Worm (Caenorhabditis elegans) whole organism, L2 larva: ENCODE data around the gene F25B3.4.

Experiments
- C34F6.9 ChIP-seq: fragments of 150-350 bp; optimal IDR thresholded peaks from 2 replicates; lab custom pipeline; 2014; ENCODE audit warnings: missing biosample characterization, missing genetic modification characterization
- F13H6.1 ChIP-seq: sonication (generic microtip); optimal IDR thresholded peaks from 2 replicates; lab custom pipeline; 2016; ENCODE audit warnings: missing genetic modification characterization, missing compliant biosample characterization
- R02D3.7 ChIP-seq: fragments of 150-350 bp; optimal IDR thresholded peaks from 2 replicates; lab custom pipeline; 2014; ENCODE audit warnings: missing biosample characterization, missing genetic modification characterization
- Y55F3AM.14 ChIP-seq: fragments of 200-800 bp; sonication (Bioruptor generic); optimal IDR thresholded peaks from 2 replicates; lab custom pipeline; 2018; ENCODE audit warnings: mild to moderate bottlenecking, missing genetic modification characterization, missing compliant biosample characterization
- ZK546.5 ChIP-seq: sonication (generic microtip); optimal IDR thresholded peaks from 2 replicates; lab custom pipeline; 2017; ENCODE audit warnings: missing biosample characterization, missing genetic modification characterization
- alr-1 ChIP-seq: fragments of 150-350 bp; optimal IDR thresholded peaks from 2 replicates; lab custom pipeline; 2014; ENCODE audit warnings: missing biosample characterization, missing genetic modification characterization
- aly-2 ChIP-seq: fragments of 150-350 bp; optimal IDR thresholded peaks from 2 replicates; lab custom pipeline; 2014; ENCODE audit warnings: missing biosample characterization, missing genetic modification characterization
- ama-1 ChIP-seq: fragments of 150-350 bp; optimal IDR thresholded peaks from 2 replicates; lab custom pipeline; 2018; ENCODE audit warnings: inconsistent platforms
- blmp-1 ChIP-seq: sonication (generic microtip); optimal IDR thresholded peaks from 2 replicates; lab custom pipeline; 2017; ENCODE audit warnings: missing genetic modification characterization, mild to moderate bottlenecking, missing compliant biosample characterization, antibody characterized with exemption, moderate library complexity; ENCODE audit not compliant: insufficient read depth
- ceh-16 ChIP-seq: fragments of 150-350 bp; optimal IDR thresholded peaks from 2 replicates; lab custom pipeline; 2014; ENCODE audit warnings: missing biosample characterization, missing genetic modification characterization
- ceh-82 ChIP-seq: fragments of 150-350 bp; optimal IDR thresholded peaks from 2 replicates; lab custom pipeline; 2014; ENCODE audit warnings: missing biosample characterization, missing genetic modification characterization
- crh-2 ChIP-seq: sonication (generic microtip); optimal IDR thresholded peaks from 2 replicates; lab custom pipeline; 2017; ENCODE audit warnings: missing biosample characterization, missing genetic modification characterization
- dmd-4 ChIP-seq: sonication (generic microtip); optimal IDR thresholded peaks from 2 replicates; lab custom pipeline; 2017; ENCODE audit warnings: missing biosample characterization, missing genetic modification characterization
- egl-27 ChIP-seq: sonication (generic microtip); optimal IDR thresholded peaks from 3 replicates; lab custom pipeline; 2017; ENCODE audit warnings: missing biosample characterization, missing genetic modification reagents, missing genetic modification characterization
- elt-1 ChIP-seq: fragments of 150-350 bp; optimal IDR thresholded peaks from 2 replicates; lab custom pipeline; 2014; ENCODE audit warnings: missing biosample characterization, missing genetic modification characterization
- elt-3 ChIP-seq: sonication (generic microtip); optimal IDR thresholded peaks from 2 replicates; lab custom pipeline; 2017; ENCODE audit warnings: missing biosample characterization, missing genetic modification characterization
- fos-1 ChIP-seq: fragments of 150-350 bp; optimal IDR thresholded peaks from 2 replicates; lab custom pipeline; 2014; ENCODE audit warnings: missing biosample characterization, missing genetic modification characterization
- gmeb-1 ChIP-seq: fragments of 150-350 bp; optimal IDR thresholded peaks from 2 replicates; lab custom pipeline; 2014; ENCODE audit warnings: missing biosample characterization, missing genetic modification characterization
- lin-11 ChIP-seq: fragments of 150-350 bp; sonication (generic microtip); optimal IDR thresholded peaks from 2 replicates; lab custom pipeline; 2014; ENCODE audit warnings: missing biosample characterization, missing genetic modification characterization, inconsistent platforms, mixed read lengths
- lin-13 ChIP-seq: fragments of 150-350 bp; optimal IDR thresholded peaks from 2 replicates; lab custom pipeline; 2014; ENCODE audit warnings: missing biosample characterization, missing genetic modification reagents, missing genetic modification characterization
- lin-39 ChIP-seq: fragments of 150-350 bp; optimal IDR thresholded peaks from 2 replicates; lab custom pipeline; 2014; ENCODE audit warnings: missing biosample characterization, missing genetic modification reagents, missing genetic modification characterization
- lsy-2 ChIP-seq, 2 experiments: fragments of 150-350 bp in 1 of 2; sonication (generic microtip) in 1 of 2; optimal IDR thresholded peaks; 2 replicates each; lab custom pipeline; 2014 to 2017; ENCODE audit warnings: missing biosample characterization in 2 of 2, missing genetic modification characterization in 2 of 2
- mab-5 ChIP-seq: fragments of 150-350 bp; optimal IDR thresholded peaks from 2 replicates; lab custom pipeline; 2014; ENCODE audit warnings: missing biosample characterization, missing genetic modification characterization
- mbf-1 ChIP-seq: sonication (generic microtip); optimal IDR thresholded peaks from 2 replicates; lab custom pipeline; 2017; ENCODE audit warnings: missing biosample characterization, missing genetic modification characterization
- mdl-1 ChIP-seq, 2 experiments: fragments of 150-350 bp in 1 of 2; sonication (generic microtip) in 1 of 2; optimal IDR thresholded peaks; 2 replicates each; lab custom pipeline; 2017; ENCODE audit warnings: missing biosample characterization in 2 of 2, missing genetic modification characterization in 2 of 2
- nhr-10 ChIP-seq: sonication (generic microtip); optimal IDR thresholded peaks from 2 replicates; lab custom pipeline; 2017; ENCODE audit warnings: missing biosample characterization, missing genetic modification characterization
- nhr-11 ChIP-seq: fragments of 150-350 bp; optimal IDR thresholded peaks from 2 replicates; lab custom pipeline; 2014; ENCODE audit warnings: missing biosample characterization, missing genetic modification characterization
- nhr-12 ChIP-seq: fragments of 150-350 bp; optimal IDR thresholded peaks from 2 replicates; lab custom pipeline; 2014; ENCODE audit warnings: missing biosample characterization, missing genetic modification characterization
- nhr-129 ChIP-seq: fragments of 150-350 bp; optimal IDR thresholded peaks from 2 replicates; lab custom pipeline; 2014; ENCODE audit warnings: missing biosample characterization, missing genetic modification characterization
- nhr-21 ChIP-seq: fragments of 150-350 bp; optimal IDR thresholded peaks from 2 replicates; lab custom pipeline; 2014; ENCODE audit warnings: missing biosample characterization, missing genetic modification characterization
- nhr-23 ChIP-seq: fragments of 150-350 bp; optimal IDR thresholded peaks from 2 replicates; lab custom pipeline; 2014; ENCODE audit warnings: missing biosample characterization, missing genetic modification reagents, missing genetic modification characterization
- nhr-237 ChIP-seq: fragments of 150-350 bp; optimal IDR thresholded peaks from 2 replicates; lab custom pipeline; 2014; ENCODE audit warnings: missing biosample characterization, missing genetic modification characterization
- nhr-25 ChIP-seq: fragments of 150-350 bp; sonication (generic microtip); optimal IDR thresholded peaks from 3 replicates; lab custom pipeline; 2014; ENCODE audit warnings: missing biosample characterization, missing genetic modification characterization
- nhr-6 ChIP-seq: fragments of 150-350 bp; optimal IDR thresholded peaks from 2 replicates; lab custom pipeline; 2014; ENCODE audit warnings: missing biosample characterization, missing genetic modification characterization
- nhr-77 ChIP-seq: fragments of 150-350 bp; optimal IDR thresholded peaks from 2 replicates; lab custom pipeline; 2014; ENCODE audit warnings: missing biosample characterization, missing genetic modification characterization
- peb-1 ChIP-seq: fragments of 150-350 bp; optimal IDR thresholded peaks from 2 replicates; lab custom pipeline; 2014; ENCODE audit warnings: missing biosample characterization, missing genetic modification characterization
- sem-4 ChIP-seq: fragments of 150-350 bp; optimal IDR thresholded peaks from 2 replicates; lab custom pipeline; 2014; ENCODE audit warnings: missing biosample characterization, missing genetic modification reagents, missing genetic modification characterization
- skn-1 ChIP-seq: sonication (generic microtip); optimal IDR thresholded peaks from 2 replicates; lab custom pipeline; 2017; ENCODE audit warnings: missing biosample characterization, missing genetic modification characterization
- sma-3 ChIP-seq: sonication (generic microtip); optimal IDR thresholded peaks from 2 replicates; lab custom pipeline; 2016; ENCODE audit warnings: missing genetic modification reagents, missing genetic modification characterization, missing compliant biosample characterization
- sma-9 ChIP-seq, 2 experiments: fragments of 150-350 bp in 1 of 2; sonication (generic microtip) in 1 of 2; optimal IDR thresholded peaks; 2 replicates each; lab custom pipeline; 2014 to 2016; ENCODE audit warnings: missing genetic modification characterization in 2 of 2, mild to moderate bottlenecking in 1 of 2, missing biosample characterization in 1 of 2, missing compliant biosample characterization in 1 of 2, missing genetic modification reagents in 1 of 2, moderate library complexity in 1 of 2
- snpc-4 ChIP-seq: fragments of 150-350 bp; optimal IDR thresholded peaks from 2 replicates; lab custom pipeline; 2014; ENCODE audit warnings: missing biosample characterization, missing genetic modification characterization
- unc-39 ChIP-seq: fragments of 150-350 bp; optimal IDR thresholded peaks from 2 replicates; lab custom pipeline; 2014; ENCODE audit warnings: missing biosample characterization, missing genetic modification characterization
- unc-55 ChIP-seq: fragments of 150-350 bp; sonication (generic microtip); optimal IDR thresholded peaks from 3 replicates; lab custom pipeline; 2014; ENCODE audit warnings: missing biosample characterization, missing genetic modification reagents, missing genetic modification characterization
- unc-62 ChIP-seq: fragments of 150-350 bp; optimal IDR thresholded peaks from 2 replicates; lab custom pipeline; 2014; ENCODE audit warnings: missing biosample characterization, missing genetic modification reagents, missing genetic modification characterization
- zag-1 ChIP-seq: fragments of 150-350 bp; optimal IDR thresholded peaks from 2 replicates; lab custom pipeline; 2014; ENCODE audit warnings: missing biosample characterization, missing genetic modification characterization
- ztf-1 ChIP-seq: fragments of 200-800 bp; sonication (Bioruptor generic); conservative IDR thresholded peaks from 2 replicates; pipeline ENCODE4 v1.3.6; 2022; ENCODE audit warnings: missing genetic modification characterization, missing compliant biosample characterization
- ztf-11 ChIP-seq: sonication (generic microtip); optimal IDR thresholded peaks from 2 replicates; lab custom pipeline; 2017; ENCODE audit warnings: missing biosample characterization, missing genetic modification characterization
- ztf-4 ChIP-seq: fragments of 150-350 bp; optimal IDR thresholded peaks from 2 replicates; lab custom pipeline; 2014; ENCODE audit warnings: missing biosample characterization, missing genetic modification characterization

F25B3.4 gene

DNA sequence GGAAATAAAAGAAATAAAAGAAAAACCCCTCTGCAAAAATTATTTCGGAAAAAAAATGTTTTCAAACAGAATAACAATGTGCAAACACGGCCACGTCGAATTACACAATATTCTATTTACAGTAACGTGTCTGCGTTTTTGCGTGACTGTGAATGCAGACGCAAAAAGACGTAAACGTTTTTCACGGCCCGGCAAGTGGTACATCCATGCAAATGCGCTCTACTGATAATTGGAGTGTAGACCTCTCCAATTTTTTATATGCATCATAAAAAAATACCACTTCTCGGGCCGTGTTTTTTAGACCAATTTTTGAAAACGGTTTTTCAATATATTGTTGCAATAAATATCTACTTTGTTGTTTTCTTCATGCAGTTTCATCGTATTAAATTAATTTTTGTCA is 19.1 kb downstream of the F25B3.4 start, which contains the start of gene nstp-10 (continued):
- no peak for TF ChIP-seq elt-1
- TF ChIP-seq nhr-21 (tag; lab: Kevin White, UChicago), result no peak
- no peak for TF ChIP-seq dmd-4 (tag; lab: Kevin White, UChicago)
- TF ChIP-seq lin-39 (tag; lab: Kevin White, UChicago), result no peak
- TF ChIP-seq, all 48 proteins: peak for 8

DNA sequence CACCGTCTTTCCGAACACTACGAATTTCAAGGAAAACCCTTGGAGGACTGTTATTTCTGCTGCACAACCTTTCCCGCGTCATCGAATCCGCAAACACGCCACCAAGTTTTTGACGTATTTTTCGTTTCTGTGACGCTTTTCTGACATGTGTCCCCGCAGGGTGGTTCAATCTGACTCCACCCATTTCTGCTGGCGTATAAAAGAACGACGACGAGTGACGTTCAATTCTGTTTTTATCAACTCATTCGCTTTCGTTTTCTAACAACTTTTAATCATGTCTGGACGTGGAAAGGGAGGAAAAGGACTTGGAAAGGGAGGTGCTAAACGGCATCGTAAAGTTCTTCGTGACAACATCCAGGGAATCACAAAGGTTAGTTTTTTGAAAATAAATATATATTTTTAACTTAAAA is 21.7 kb downstream of the F25B3.4 start, which contains the start of gene his-37:
TSS of gene his-37 (plus strand) at position 246 of the 410 bp plus-strand sequence.
- TF ChIP-seq mab-5 (tag; lab: Kevin White, UChicago) (peak; percentile 94), nhr-12 (tag; lab: Kevin White, UChicago) (peak; percentile 71), skn-1 (peak; percentile 91), elt-3 (tag; lab: Kevin White, UChicago) (no peak), ceh-82 (tag; lab: Kevin White, UChicago) (peak; percentile 88), sma-3 (peak; percentile 100), ama-1 (lab: Kevin White, UChicago) (peak; percentile 89), mdl-1 (tag; optimal IDR thresholded peaks at IDR 0.05; lab: Kevin White, UChicago) (peak; percentile 90 to 92), aly-2 (tag; lab: Kevin White, UChicago) (no peak), nhr-25 (tag; lab: Kevin White, UChicago) (peak; percentile 99), nhr-6 (tag; lab: Kevin White, UChicago) (peak; percentile 99), F13H6.1 (peak; percentile 98), nhr-11 (tag; lab: Kevin White, UChicago) (peak; percentile 67), nhr-21 (tag; lab: Kevin White, UChicago) (peak; percentile 99), nhr-129 (tag; lab: Kevin White, UChicago) (peak; percentile 99), gmeb-1 (peak; percentile 95), elt-1 (no peak), lsy-2 (tag; optimal IDR thresholded peaks at IDR 0.05; lab: Kevin White, UChicago) (peak; percentile 94 to 97), egl-27 (tag; lab: Kevin White, UChicago) (peak; percentile 96), ceh-16 (peak; percentile 93), C34F6.9 (tag; lab: Kevin White, UChicago) (peak; percentile 100), fos-1 (peak; percentile 100), peb-1 (tag; lab: Kevin White, UChicago) (no peak), alr-1 (no peak), sem-4 (tag; lab: Kevin White, UChicago) (peak; percentile 99), unc-55 (GFP tag; lab: Kevin White, UChicago) (peak; percentile 98), ZK546.5 (tag; lab: Kevin White, UChicago) (peak; percentile 80), zag-1 (tag; lab: Kevin White, UChicago) (peak; percentile 98), ztf-11 (tag; lab: Kevin White, UChicago) (peak; percentile 38), snpc-4 (tag; lab: Kevin White, UChicago) (peak; percentile 93), dmd-4 (tag; lab: Kevin White, UChicago) (peak; percentile 66), mbf-1 (no peak), lin-11 (peak; percentile 98), unc-62 (GFP tag; lab: Kevin White, UChicago) (peak; percentile 92), ztf-4 (tag; lab: Kevin White, UChicago) (peak; percentile 98), nhr-23 (tag; lab: Kevin White, UChicago) (no peak), R02D3.7 (peak; percentile 72), nhr-10 (tag; lab: Kevin White, UChicago) (peak; percentile 91), unc-39 (tag; lab: Kevin White, UChicago) (peak; percentile 41), lin-39 (tag; lab: Kevin White, UChicago) (peak; percentile 68), crh-2 (tag; lab: Kevin White, UChicago) (peak; percentile 100), nhr-237 (tag; lab: Kevin White, UChicago) (peak; percentile 90), blmp-1 (tag; lab: Kevin White, UChicago) (peak; percentile 95), nhr-77 (tag; lab: Kevin White, UChicago) (peak; percentile 92), sma-9 (GFP tag; optimal IDR thresholded peaks at IDR 0.05; lab: Kevin White, UChicago) (peak; percentile 98), sma-9 (tag; optimal IDR thresholded peaks at IDR 0.05; lab: Kevin White, UChicago) (no peak), Y55F3AM.14 (peak; percentile 98), ztf-1 (GFP tag; lab: Robert Waterston, UW) (no peak), lin-13 (peak; percentile 98)
